Fruit fly (Drosophila melanogaster) whole organism: ENCODE data around the gene Ugt36A1.

ENCODE experiments used
- Dll ChIP-seq: fragments of >200 bp; optimal IDR thresholded peaks from 2 replicates; lab custom pipeline; 2017
- pan ChIP-seq: fragments of >200 bp; optimal IDR thresholded peaks from 2 replicates; lab custom pipeline; 2017
- psq ChIP-seq: fragments of >200 bp; optimal IDR thresholded peaks from 2 replicates; lab custom pipeline; 2017
- usp ChIP-seq: fragments of >200 bp; optimal IDR thresholded peaks from 2 replicates; lab custom pipeline; 2017; ENCODE audit warnings: missing biosample characterization, missing genetic modification characterization, mixed read lengths

DNA sequence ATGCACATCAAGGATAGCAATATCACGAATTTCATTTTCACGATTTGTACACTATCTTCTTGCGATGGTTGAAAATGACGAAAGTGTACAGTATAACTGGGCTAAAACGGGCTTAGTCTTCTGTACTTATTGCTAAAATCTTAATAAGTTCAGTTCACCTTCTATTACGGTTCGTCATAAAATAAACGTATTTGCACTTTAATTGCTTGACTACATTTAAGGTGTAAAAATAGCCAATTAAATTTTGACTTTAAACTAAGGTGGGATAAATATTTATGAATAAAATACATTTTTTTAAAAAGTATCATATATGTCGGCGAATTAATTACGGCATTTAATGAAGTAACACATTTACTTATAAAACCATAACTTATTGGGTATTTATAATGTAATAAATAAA is 50.8 kb downstream of the Ugt36A1 start, which contains the start of gene Sfp24Bb:
- TF ChIP-seq pan (lab: Kevin White, UChicago) (no peak), psq (no peak), usp (GFP tag; lab: Kevin White, UChicago) (no peak), Dll (lab: Kevin White, UChicago) (no peak)
